Worm (Caenorhabditis elegans) whole organism, mixed stage, embryonic: Measurements from ENCODE around the gene F39E9.6.

Experiments
- M03D4.4 ChIP-seq: sonication (generic microtip); optimal IDR thresholded peaks from 2 replicates; lab custom pipeline; 2017; ENCODE audit warnings: mild to moderate bottlenecking, missing genetic modification characterization, missing compliant biosample characterization
- blmp-1 ChIP-seq: fragments of 150-350 bp; optimal IDR thresholded peaks from 2 replicates; lab custom pipeline; 2014; ENCODE audit warnings: missing biosample characterization, missing genetic modification characterization
- elt-1 ChIP-seq: sonication (generic microtip); optimal IDR thresholded peaks from 2 replicates; lab custom pipeline; 2017; ENCODE audit warnings: missing genetic modification characterization, mild to moderate bottlenecking, missing compliant biosample characterization, antibody characterized with exemption, moderate library complexity, borderline replicate concordance; ENCODE audit not compliant: insufficient read depth
- mep-1 ChIP-seq: fragments of 150-350 bp; optimal IDR thresholded peaks from 2 replicates; lab custom pipeline; 2017; ENCODE audit warnings: missing biosample characterization, missing genetic modification reagents, missing genetic modification characterization, inconsistent platforms
- nhr-12 ChIP-seq: fragments of 150-350 bp; optimal IDR thresholded peaks from 2 replicates; lab custom pipeline; 2014; ENCODE audit warnings: missing biosample characterization, missing genetic modification characterization
- nhr-237 ChIP-seq: fragments of 150-350 bp; optimal IDR thresholded peaks from 2 replicates; lab custom pipeline; 2014; ENCODE audit warnings: missing biosample characterization, missing genetic modification characterization
- nhr-28 ChIP-seq: fragments of 150-350 bp; optimal IDR thresholded peaks from 2 replicates; lab custom pipeline; 2014; ENCODE audit warnings: missing biosample characterization, missing genetic modification characterization
- snpc-4 ChIP-seq: fragments of 150-350 bp; optimal IDR thresholded peaks from 2 replicates; lab custom pipeline; 2014; ENCODE audit warnings: missing biosample characterization, missing genetic modification characterization
- unc-39 ChIP-seq: fragments of 150-350 bp; optimal IDR thresholded peaks from 2 replicates; lab custom pipeline; 2014; ENCODE audit warnings: missing biosample characterization, missing genetic modification characterization
- unc-62 ChIP-seq: fragments of 150-350 bp; optimal IDR thresholded peaks from 2 replicates; lab custom pipeline; 2014; ENCODE audit warnings: missing biosample characterization, missing genetic modification reagents, missing genetic modification characterization

DNA sequence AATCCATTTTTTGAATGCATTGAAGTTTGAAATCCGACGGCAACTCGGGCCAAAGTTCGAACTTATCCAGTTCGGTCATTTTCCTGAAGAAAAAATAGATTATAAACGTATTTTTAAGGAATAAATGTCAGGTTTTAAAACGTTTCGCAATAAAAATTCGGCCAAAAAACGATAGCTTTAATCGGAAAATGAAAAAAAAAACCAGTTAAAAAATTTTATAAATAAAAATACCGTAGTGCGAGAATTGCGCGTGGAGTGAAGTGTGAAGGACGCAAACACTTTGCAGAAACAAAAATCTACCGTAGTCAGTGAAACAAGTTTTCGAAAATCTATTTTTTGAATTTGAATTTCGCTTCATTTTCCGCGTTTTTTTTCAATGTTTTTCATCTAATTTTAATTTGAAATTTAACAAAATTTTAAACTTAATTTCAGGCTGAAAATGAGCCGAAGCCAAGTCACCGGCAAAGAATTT lies 36.5 kb upstream of the F39E9.6 start, which contains the start of gene F14D2.8:
- TF ChIP-seq blmp-1 (tag; lab: Kevin White, UChicago) = no peak
- no peak for TF ChIP-seq unc-39 (tag; lab: Kevin White, UChicago)
- no peak for TF ChIP-seq nhr-12 (tag; lab: Kevin White, UChicago)
- TF ChIP-seq unc-62 (GFP tag; lab: Kevin White, UChicago) = no peak
- TF ChIP-seq M03D4.4 (tag; lab: Kevin White, UChicago) = no peak
- no peak for TF ChIP-seq snpc-4 (tag; lab: Kevin White, UChicago)
- TF ChIP-seq elt-1 (tag; lab: Kevin White, UChicago) = no peak
- TF ChIP-seq nhr-28 = no peak
- no peak for TF ChIP-seq mep-1 (tag; lab: Kevin White, UChicago)
- no peak for TF ChIP-seq nhr-237
